Fruit fly (Drosophila melanogaster): ENCODE results near the gene for.
A peak's percentile ranks its signal among the peaks of the same experiment; 100 is the strongest.

for gene

dm6 chr2L:3703260-3703659 lies 46.5 kb upstream of the for start, which contains the start of gene CG2816 (continued):
- TF ChIP-seq CG2712 (tag; optimal IDR thresholded peaks at IDR 0.05) (no peak), CG2116 (GFP tag; optimal IDR thresholded peaks at IDR 0.05) (no peak), luna (GFP tag; optimal IDR thresholded peaks at IDR 0.05) (peak; percentile 80), al (GFP tag; IDR thresholded peaks at IDR 0.05) (peak; percentile 95), CG11085 (GFP tag; IDR thresholded peaks at IDR 0.05) (0 out of 2 replicates have a peak, but pooled peaks have one; percentile 23), trh (GFP tag; optimal IDR thresholded peaks at IDR 0.05) (no peak), CG4854 (GFP tag; optimal IDR thresholded peaks at IDR 0.05) (no peak), hbn (GFP tag; IDR thresholded peaks at IDR 0.05; ENCODE audit: partially characterized antibody) (no peak), CG12942 (GFP tag; optimal IDR thresholded peaks at IDR 0.05) (peak; percentile 42), CG4282 (GFP tag; optimal IDR thresholded peaks at IDR 0.05) (peak; percentile 75), CG14441 (GFP tag; IDR thresholded peaks at IDR 0.05) (peak; percentile 63; the same call in 1 of the 2 replicates), gce (GFP tag; IDR thresholded peaks at IDR 0.05) (peak; percentile 27; the same call in 1 of the 3 replicates), CG16779 (GFP tag; IDR thresholded peaks at IDR 0.05) (no peak), h (optimal IDR thresholded peaks at IDR 0.05) (no peak), Ets97D (GFP tag; optimal IDR thresholded peaks at IDR 0.05) (no peak), sisA (GFP tag; IDR thresholded peaks at IDR 0.05) (no peak), HHEX (GFP tag; optimal IDR thresholded peaks at IDR 0.05) (peak; percentile 35), ind (GFP tag; optimal IDR thresholded peaks at IDR 0.05) (peak; percentile 59), psq (GFP tag; optimal IDR thresholded peaks at IDR 0.05) (peak; percentile 18), HmgD (GFP tag; optimal IDR thresholded peaks at IDR 0.05) (peak; percentile 36), CG1529 (GFP tag; optimal IDR thresholded peaks at IDR 0.05) (no peak), Ssrp (tag; optimal IDR thresholded peaks at IDR 0.05) (no peak), Med (GFP tag) (peak; percentile 91), vvl (GFP tag; IDR thresholded peaks at IDR 0.05) (peak; percentile 87; the same call in 1 of the 2 replicates), mirr (GFP tag; optimal IDR thresholded peaks at IDR 0.05) (no peak), CG12155 (GFP tag; optimal IDR thresholded peaks at IDR 0.05) (peak; percentile 29), eve (GFP tag; optimal IDR thresholded peaks at IDR 0.05) (peak in 1 of 2 experiments; percentile 28), ac (GFP tag; optimal IDR thresholded peaks at IDR 0.05) (no peak), CG10565 (GFP tag; optimal IDR thresholded peaks at IDR 0.05) (no peak), CG4328 (GFP tag; optimal IDR thresholded peaks at IDR 0.05) (no peak), CG10274 (GFP tag; optimal IDR thresholded peaks at IDR 0.05) (peak; percentile 88), Nf-YA (GFP tag; IDR thresholded peaks at IDR 0.05) (no peak), CG11695 (GFP tag; IDR thresholded peaks at IDR 0.05) (peak; percentile 55; the same call in 2 of the 3 replicates), CG17612 (GFP tag; IDR thresholded peaks at IDR 0.05) (no peak), zfh1 (GFP tag; IDR thresholded peaks at IDR 0.05) (peak; percentile 65; the same call in 2 of the 3 replicates), CG16813 (GFP tag; IDR thresholded peaks at IDR 0.05; ENCODE audit: partially characterized antibody) (no peak), Jarid2 (GFP tag; optimal IDR thresholded peaks at IDR 0.05) (no peak), corto (GFP tag; optimal IDR thresholded peaks at IDR 0.05) (peak; percentile 34), CG1832 (GFP tag; optimal IDR thresholded peaks at IDR 0.05) (no peak), CG2129 (GFP tag; IDR thresholded peaks at IDR 0.05; ENCODE audit: partially characterized antibody) (no peak), CG2875 (GFP tag; optimal IDR thresholded peaks at IDR 0.05) (no peak), oc (tag; optimal IDR thresholded peaks at IDR 0.05) (no peak), Vsx1 (GFP tag; optimal IDR thresholded peaks at IDR 0.05) (no peak), D19A (tag; optimal IDR thresholded peaks at IDR 0.05) (no peak), CG6272 (GFP tag; IDR thresholded peaks at IDR 0.05) (no peak), Dp (GFP tag; optimal IDR thresholded peaks at IDR 0.05) (no peak), crc (GFP tag; optimal IDR thresholded peaks at IDR 0.05) (peak; percentile 71), mld (GFP tag; IDR thresholded peaks at IDR 0.05; ENCODE audit: partially characterized antibody) (no peak), btn (GFP tag; optimal IDR thresholded peaks at IDR 0.05) (no peak), CG3847 (GFP tag; IDR thresholded peaks at IDR 0.05) (peak; percentile 89), GATAe (GFP tag; conservative IDR thresholded peaks at IDR 0.05) (no peak), ash1 (GFP tag; optimal IDR thresholded peaks at IDR 0.05) (no peak)
